Worm (Caenorhabditis elegans) whole organism, young adult: ENCODE measurements around the gene emb-1.

ENCODE experiments used
- B0035.1 ChIP-seq: sonication (generic microtip); optimal IDR thresholded peaks from 2 replicates; lab custom pipeline; 2016; ENCODE audit warnings: missing genetic modification characterization, mild to moderate bottlenecking, missing compliant biosample characterization, missing genotype, missing genetic modification reagents
- B0261.1 ChIP-seq: sonication (generic microtip); optimal IDR thresholded peaks from 2 replicates; lab custom pipeline; 2016; ENCODE audit warnings: mild to moderate bottlenecking, missing genetic modification characterization, moderate library complexity, missing compliant biosample characterization
- C17E4.6 ChIP-seq: fragments of 200-800 bp; sonication (Bioruptor generic); IDR thresholded peaks from 2 replicates; pipeline ENCODE4 v1.3.6; 2022; ENCODE audit warnings: missing genetic modification reagents, missing genetic modification characterization, missing compliant biosample characterization
- D2030.7 ChIP-seq: fragments of 200-800 bp; sonication (Bioruptor generic); IDR thresholded peaks from 2 replicates; pipeline ENCODE4 v1.3.6; 2022; ENCODE audit warnings: missing genetic modification reagents, missing genetic modification characterization, missing compliant biosample characterization
- F10E7.11 ChIP-seq: sonication (generic microtip); optimal IDR thresholded peaks from 2 replicates; lab custom pipeline; 2017; ENCODE audit warnings: mild to moderate bottlenecking, missing genetic modification characterization, moderate library complexity, missing compliant biosample characterization
- F33H1.4 ChIP-seq: fragments of 200-800 bp; sonication (Bioruptor generic); IDR thresholded peaks from 2 replicates; pipeline ENCODE4 v1.3.6; 2022; ENCODE audit warnings: missing genetic modification reagents, missing genetic modification characterization, missing compliant biosample characterization
- F49E8.2 ChIP-seq: sonication (generic microtip); optimal IDR thresholded peaks from 3 replicates; lab custom pipeline; 2017; ENCODE audit warnings: missing genetic modification characterization, mild to moderate bottlenecking, missing compliant biosample characterization, antibody characterized with exemption, moderate library complexity; ENCODE audit not compliant: insufficient read depth
- F57C9.4 ChIP-seq: sonication (generic microtip); optimal IDR thresholded peaks from 2 replicates; lab custom pipeline; 2017; ENCODE audit warnings: mild to moderate bottlenecking, missing genetic modification characterization, missing compliant biosample characterization
- K12H6.12 ChIP-seq: fragments of 200-800 bp; sonication (Bioruptor generic); optimal IDR thresholded peaks from 2 replicates; lab custom pipeline; 2018; ENCODE audit warnings: mild to moderate bottlenecking, missing genetic modification characterization, missing compliant biosample characterization
- Y95B8A.8 ChIP-seq: fragments of 200-800 bp; sonication (Bioruptor generic); IDR thresholded peaks from 2 replicates; pipeline ENCODE4 v1.3.6; 2022; ENCODE audit warnings: missing genetic modification reagents, missing genetic modification characterization, missing compliant biosample characterization
- ZK185.1 ChIP-seq: sonication (generic microtip); optimal IDR thresholded peaks from 2 replicates; lab custom pipeline; 2016; ENCODE audit warnings: mild to moderate bottlenecking, missing genetic modification characterization, missing compliant biosample characterization; ENCODE audit not compliant: poor library complexity, severe bottlenecking
- aptf-2 ChIP-seq: fragments of 200-800 bp; sonication (Bioruptor generic); conservative IDR thresholded peaks from 2 replicates; pipeline ENCODE4 v1.3.6; 2022; ENCODE audit warnings: missing genetic modification reagents, missing genetic modification characterization, missing compliant biosample characterization
- atf-7 ChIP-seq: sonication (generic microtip); optimal IDR thresholded peaks from 2 replicates; lab custom pipeline; 2017; ENCODE audit warnings: mild to moderate bottlenecking, missing genetic modification characterization, missing compliant biosample characterization
- athp-1 ChIP-seq: sonication (generic microtip); optimal IDR thresholded peaks from 2 replicates; lab custom pipeline; 2017; ENCODE audit warnings: mild to moderate bottlenecking, missing genetic modification characterization, missing compliant biosample characterization
- attf-3 ChIP-seq: fragments of 200-800 bp; sonication (Bioruptor generic); conservative IDR thresholded peaks from 2 replicates; pipeline ENCODE4 v1.3.6; 2022; ENCODE audit warnings: missing genetic modification reagents, missing genetic modification characterization, missing compliant biosample characterization
- attf-6 ChIP-seq: fragments of 200-800 bp; sonication (Bioruptor generic); IDR thresholded peaks from 2 replicates; pipeline ENCODE4 v1.3.6; 2022; ENCODE audit warnings: missing genetic modification reagents, missing genetic modification characterization, missing compliant biosample characterization
- cebp-2 ChIP-seq: fragments of 200-800 bp; sonication (Bioruptor generic); IDR thresholded peaks from 2 replicates; pipeline ENCODE4 v1.3.6; 2022; ENCODE audit warnings: missing genetic modification characterization, missing compliant biosample characterization
- ceh-79 ChIP-seq: sonication (generic microtip); optimal IDR thresholded peaks from 2 replicates; lab custom pipeline; 2017; ENCODE audit warnings: mild to moderate bottlenecking, missing genetic modification characterization, missing compliant biosample characterization
- chd-7 ChIP-seq: sonication (generic microtip); optimal IDR thresholded peaks from 2 replicates; lab custom pipeline; 2016; ENCODE audit warnings: mild to moderate bottlenecking, missing genetic modification characterization, moderate library complexity, missing compliant biosample characterization
- dox-1 ChIP-seq: fragments of 200-800 bp; sonication (Bioruptor generic); IDR thresholded peaks from 2 replicates; pipeline ENCODE4 v1.3.6; 2022; ENCODE audit warnings: missing genetic modification reagents, missing genetic modification characterization, missing compliant biosample characterization
- dpff-1 ChIP-seq: sonication (generic microtip); optimal IDR thresholded peaks from 2 replicates; lab custom pipeline; 2017; ENCODE audit warnings: mild to moderate bottlenecking, missing genetic modification characterization, missing compliant biosample characterization
- egl-44 ChIP-seq: fragments of 200-800 bp; sonication (Bioruptor generic); IDR thresholded peaks from 2 replicates; pipeline ENCODE4 v1.3.6; 2022; ENCODE audit warnings: missing genetic modification reagents, missing genetic modification characterization, missing compliant biosample characterization
- ekl-4 ChIP-seq: fragments of 200-800 bp; sonication (Bioruptor generic); IDR thresholded peaks from 2 replicates; pipeline ENCODE4 v1.3.6; 2022; ENCODE audit warnings: missing genetic modification reagents, missing genetic modification characterization, missing compliant biosample characterization
- fkh-3 ChIP-seq: sonication (generic microtip); optimal IDR thresholded peaks from 2 replicates; lab custom pipeline; 2016; ENCODE audit warnings: mild to moderate bottlenecking, missing genetic modification characterization, missing compliant biosample characterization
- him-1 ChIP-seq: sonication (generic microtip); optimal IDR thresholded peaks from 2 replicates; lab custom pipeline; 2016; ENCODE audit warnings: missing genotype, missing genetic modification reagents, missing genetic modification characterization, missing compliant biosample characterization
- hmg-1.2 ChIP-seq: fragments of 200-800 bp; sonication (Bioruptor generic); IDR thresholded peaks from 2 replicates; pipeline ENCODE4 v1.3.6; 2022; ENCODE audit warnings: missing genetic modification reagents, missing genetic modification characterization, missing compliant biosample characterization
- let-526 ChIP-seq: fragments of 200-800 bp; sonication (Bioruptor generic); IDR thresholded peaks from 2 replicates; pipeline ENCODE4 v1.3.6; 2022; ENCODE audit warnings: missing genetic modification reagents, missing genetic modification characterization, missing compliant biosample characterization
- lin-26 ChIP-seq: fragments of 200-800 bp; sonication (Bioruptor generic); IDR thresholded peaks from 2 replicates; pipeline ENCODE4 v1.3.6; 2022; ENCODE audit warnings: missing genetic modification reagents, missing genetic modification characterization, missing compliant biosample characterization
- lin-35 ChIP-seq, 3 experiments: fragments of 150-350 bp in 2 of 3; sonication (generic microtip) in 1 of 3; optimal IDR thresholded peaks; 2 replicates each; lab custom pipeline; 2014 to 2018; ENCODE audit warnings: missing biosample characterization in 3 of 3, missing genetic modification characterization in 3 of 3, missing genetic modification reagents in 3 of 3
- madf-10 ChIP-seq: sonication (generic microtip); optimal IDR thresholded peaks from 2 replicates; lab custom pipeline; 2016; ENCODE audit warnings: mild to moderate bottlenecking, missing genetic modification characterization, missing compliant biosample characterization
- mcd-1 ChIP-seq: fragments of 200-800 bp; sonication (Bioruptor generic); IDR thresholded peaks from 2 replicates; pipeline ENCODE4 v1.3.6; 2022; ENCODE audit warnings: missing genetic modification reagents, missing genetic modification characterization, missing compliant biosample characterization
- nfyb-1 ChIP-seq: fragments of 200-800 bp; sonication (Bioruptor generic); IDR thresholded peaks from 2 replicates; pipeline ENCODE4 v1.3.6; 2022; ENCODE audit warnings: missing genetic modification reagents, missing genetic modification characterization, missing compliant biosample characterization
- nhr-120 ChIP-seq: fragments of 200-800 bp; sonication (Bioruptor generic); IDR thresholded peaks from 2 replicates; pipeline ENCODE4 v1.3.6; 2022; ENCODE audit warnings: missing genetic modification characterization, missing compliant biosample characterization
- nhr-27 ChIP-seq: fragments of 200-800 bp; sonication (Bioruptor generic); optimal IDR thresholded peaks from 2 replicates; lab custom pipeline; 2018; ENCODE audit warnings: mild to moderate bottlenecking, missing genetic modification characterization, moderate library complexity, missing compliant biosample characterization
- nhr-80 ChIP-seq: sonication (generic microtip); optimal IDR thresholded peaks from 2 replicates; lab custom pipeline; 2016; ENCODE audit warnings: missing genetic modification characterization, missing compliant biosample characterization
- pbrm-1 ChIP-seq: fragments of 200-800 bp; sonication (Bioruptor generic); IDR thresholded peaks from 2 replicates; pipeline ENCODE4 v1.3.6; 2022; ENCODE audit warnings: missing genetic modification reagents, missing genetic modification characterization, missing compliant biosample characterization
- rec-8 ChIP-seq, 2 experiments: sonication (generic microtip); optimal IDR thresholded peaks; 2 replicates each; lab custom pipeline; 2016; ENCODE audit warnings: mild to moderate bottlenecking in 2 of 2, missing genetic modification characterization in 2 of 2, missing genetic modification reagents in 2 of 2, missing genotype in 2 of 2, missing biosample characterization in 1 of 2, missing compliant biosample characterization in 1 of 2, moderate library complexity in 1 of 2
- repo-1 ChIP-seq: sonication (generic microtip); optimal IDR thresholded peaks from 2 replicates; lab custom pipeline; 2017; ENCODE audit warnings: mild to moderate bottlenecking, missing genetic modification characterization, missing compliant biosample characterization
- rpc-1 ChIP-seq, 2 experiments: fragments of 150-350 bp in 1 of 2; sonication (generic microtip) in 1 of 2; optimal IDR thresholded peaks; 2 replicates each; lab custom pipeline; 2014 to 2018; ENCODE audit warnings: missing biosample characterization in 1 of 2, missing genetic modification characterization in 1 of 2, missing genetic modification reagents in 1 of 2, missing genotype in 1 of 2
- tbp1 ChIP-seq: fragments of 200-800 bp; sonication (Bioruptor generic); optimal IDR thresholded peaks from 2 replicates; lab custom pipeline; 2018; ENCODE audit warnings: mild to moderate bottlenecking, missing genetic modification characterization, missing compliant biosample characterization
- tlf-1 ChIP-seq: fragments of 200-800 bp; sonication (Bioruptor generic); optimal IDR thresholded peaks from 2 replicates; lab custom pipeline; 2018; ENCODE audit warnings: mild to moderate bottlenecking, missing genetic modification characterization, missing compliant biosample characterization
- unc-130 ChIP-seq: sonication (generic microtip); optimal IDR thresholded peaks from 2 replicates; lab custom pipeline; 2016; ENCODE audit warnings: missing genetic modification reagents, missing genetic modification characterization, missing compliant biosample characterization
- xnd-1 ChIP-seq: sonication (generic microtip); optimal IDR thresholded peaks from 2 replicates; lab custom pipeline; 2016; ENCODE audit warnings: missing genotype, missing genetic modification reagents, missing genetic modification characterization, missing compliant biosample characterization
- zim-3 ChIP-seq: sonication (generic microtip); optimal IDR thresholded peaks from 2 replicates; lab custom pipeline; 2017; ENCODE audit warnings: mild to moderate bottlenecking, missing genetic modification characterization, moderate library complexity, missing compliant biosample characterization
- ztf-18 ChIP-seq: sonication (generic microtip); optimal IDR thresholded peaks from 2 replicates; lab custom pipeline; 2016; ENCODE audit warnings: missing genotype, mild to moderate bottlenecking, missing genetic modification characterization, missing compliant biosample characterization
- ztf-3 ChIP-seq: fragments of 200-800 bp; sonication (Bioruptor generic); optimal IDR thresholded peaks from 2 replicates; lab custom pipeline; 2018; ENCODE audit warnings: mild to moderate bottlenecking, missing genetic modification characterization, missing compliant biosample characterization
- ztf-6 ChIP-seq: fragments of 200-800 bp; sonication (Bioruptor generic); IDR thresholded peaks from 2 replicates; pipeline ENCODE4 v1.3.6; 2022; ENCODE audit warnings: missing genetic modification reagents, missing genetic modification characterization, missing compliant biosample characterization

The emb-1 gene

DNA sequence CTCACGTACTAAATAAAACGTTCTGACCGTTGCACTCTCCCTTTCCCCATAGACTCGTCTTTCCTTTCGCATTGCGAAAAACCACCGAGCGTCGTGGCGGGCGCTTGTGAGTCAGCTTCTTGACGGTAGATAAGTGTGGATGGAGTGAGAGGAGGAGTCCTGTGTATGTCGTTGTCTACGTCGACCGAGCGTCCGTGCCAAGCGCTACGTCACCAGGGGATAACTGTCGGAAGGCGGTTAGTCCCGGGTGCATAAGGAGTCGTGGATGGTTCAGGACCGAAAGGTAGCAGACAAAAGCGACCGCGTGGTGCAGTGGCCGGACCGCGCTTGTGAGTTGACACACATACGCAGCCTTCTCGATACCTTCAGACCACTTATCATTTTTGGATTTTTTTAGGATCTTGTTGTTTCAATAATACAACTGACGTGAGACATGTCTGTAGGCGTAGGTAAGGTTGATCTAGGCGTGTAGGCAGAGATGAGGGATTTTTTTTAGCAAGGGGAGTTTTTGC is 38.0 kb downstream of the emb-1 start:
- peak; percentile 78 for TF ChIP-seq K12H6.12
- peak; percentile 71 for TF ChIP-seq atf-7 (tag; lab: Kevin White, UChicago)
- 0 out of 2 replicates have a peak, but pooled peaks have one; percentile 24 for TF ChIP-seq aptf-2 (GFP tag; lab: Robert Waterston, UW)
- peak; percentile 94 for TF ChIP-seq egl-44
- TF ChIP-seq dpff-1 (tag; lab: Kevin White, UChicago) = peak; percentile 64
- TF ChIP-seq lin-35 (GFP tag; optimal IDR thresholded peaks at IDR 0.05; lab: Kevin White, UChicago) = peak in 1 of 3 experiments; percentile 20
- TF ChIP-seq ceh-79 (tag; lab: Kevin White, UChicago) = peak; percentile 38
- TF ChIP-seq let-526 (GFP tag; lab: Robert Waterston, UW) = 0 out of 2 replicates have a peak, but pooled peaks have one; percentile 18
- TF ChIP-seq tbp1 (GFP tag; lab: Kevin White, UChicago) = peak; percentile 81
- peak; percentile 46 for TF ChIP-seq nhr-27
- TF ChIP-seq mcd-1 = peak; percentile 79
- TF ChIP-seq ztf-6 (GFP tag; lab: Robert Waterston, UW) = 0 out of 2 replicates have a peak, but pooled peaks have one; percentile 5
- TF ChIP-seq F57C9.4 = peak; percentile 70
- peak; percentile 80 for TF ChIP-seq madf-10
- TF ChIP-seq unc-130 (GFP tag; lab: Kevin White, UChicago) = peak; percentile 44
- TF ChIP-seq ztf-3 = peak; percentile 35
- TF ChIP-seq C17E4.6 (GFP tag; lab: Robert Waterston, UW) = peak; percentile 68; the same call in 1 of the 2 replicates
- TF ChIP-seq xnd-1 (tag; lab: Kevin White, UChicago) = peak; percentile 18
- peak in 1 of 2 experiments; percentile 28 for TF ChIP-seq rec-8 (tag; optimal IDR thresholded peaks at IDR 0.05; lab: Kevin White, UChicago)
- TF ChIP-seq pbrm-1 (GFP tag; lab: Robert Waterston, UW) = peak; percentile 60; the same call in 1 of the 2 replicates
- peak; percentile 40 for TF ChIP-seq B0035.1 (tag; lab: Kevin White, UChicago)
- TF ChIP-seq hmg-1.2 = peak; percentile 69
- 0 out of 2 replicates have a peak, but pooled peaks have one; percentile 39 for TF ChIP-seq nhr-120 (GFP tag; lab: Robert Waterston, UW)
- TF ChIP-seq B0261.1 (tag; lab: Kevin White, UChicago) = peak; percentile 68
- TF ChIP-seq lin-26 (GFP tag; lab: Robert Waterston, UW) = peak; percentile 88
- TF ChIP-seq nfyb-1 (GFP tag; lab: Robert Waterston, UW) = peak; percentile 89
- peak; percentile 67 for TF ChIP-seq zim-3 (tag; lab: Kevin White, UChicago)
- TF ChIP-seq F10E7.11 (tag; lab: Kevin White, UChicago) = peak; percentile 49
- peak; percentile 70 for TF ChIP-seq rpc-1 (optimal IDR thresholded peaks at IDR 0.05; lab: Kevin White, UChicago)
- peak; percentile 68 for TF ChIP-seq rpc-1 (tag; optimal IDR thresholded peaks at IDR 0.05; lab: Kevin White, UChicago)
- TF ChIP-seq dox-1 = peak; percentile 96; the same call in 1 of the 2 replicates
- 0 out of 2 replicates have a peak, but pooled peaks have one; percentile 28 for TF ChIP-seq attf-3 (GFP tag; lab: Robert Waterston, UW)
- TF ChIP-seq F33H1.4 (GFP tag; lab: Robert Waterston, UW) = peak; percentile 61
- TF ChIP-seq F49E8.2 (tag; lab: Kevin White, UChicago) = peak; percentile 22
- TF ChIP-seq ekl-4 (GFP tag; lab: Robert Waterston, UW) = peak; percentile 70; the same call in 1 of the 2 replicates
- TF ChIP-seq Y95B8A.8 (GFP tag; lab: Robert Waterston, UW) = peak; percentile 73; the same call in 1 of the 2 replicates
- peak; percentile 79 for TF ChIP-seq repo-1 (tag; lab: Kevin White, UChicago)
- TF ChIP-seq attf-6 = 0 out of 2 replicates have a peak, but pooled peaks have one; percentile 23
- TF ChIP-seq chd-7 = peak; percentile 79
- TF ChIP-seq nhr-80 (tag; lab: Kevin White, UChicago) = peak; percentile 82
- peak; percentile 83 for TF ChIP-seq fkh-3 (tag; lab: Kevin White, UChicago)
- TF ChIP-seq ztf-18 (tag; lab: Kevin White, UChicago) = peak; percentile 78
- peak; percentile 78 for TF ChIP-seq him-1 (tag; lab: Kevin White, UChicago)
- peak; percentile 52 for TF ChIP-seq tlf-1 (GFP tag; lab: Kevin White, UChicago)
- TF ChIP-seq ZK185.1 = peak; percentile 58
- peak; percentile 92 for TF ChIP-seq D2030.7 (GFP tag; lab: Robert Waterston, UW)
- 0 out of 2 replicates have a peak, but pooled peaks have one; percentile 75 for TF ChIP-seq cebp-2 (GFP tag; lab: Robert Waterston, UW)
- peak; percentile 57 for TF ChIP-seq athp-1 (tag; lab: Kevin White, UChicago)
